Worm (Caenorhabditis elegans): ENCODE data around the gene F55E10.4.

DNA sequence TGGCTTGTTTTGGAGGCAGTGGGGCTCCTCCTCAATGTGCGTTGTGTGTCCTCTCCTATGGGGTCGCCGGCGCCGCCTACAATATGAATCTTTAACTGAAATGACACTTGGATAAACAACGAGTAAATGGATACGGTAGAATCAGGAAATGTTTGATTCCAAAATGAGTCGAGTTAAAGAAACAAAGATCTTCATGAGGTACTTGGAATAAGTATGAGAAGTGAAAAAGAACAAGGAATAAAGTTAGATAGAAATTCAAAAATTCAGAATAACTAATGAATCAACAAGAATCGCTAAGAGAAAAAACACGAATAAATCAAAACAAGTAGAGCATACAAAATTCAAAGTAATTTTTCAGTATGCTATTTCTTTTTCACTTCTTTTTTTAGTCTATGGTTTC is 23.3 kb upstream of the F55E10.4 start, which contains the start of gene npr-28:
- TF ChIP-seq ceh-45 (GFP tag; IDR thresholded peaks at IDR 0.05): no peak
- no peak for TF ChIP-seq pqm-1 (tag; optimal IDR thresholded peaks at IDR 0.05)
- TF ChIP-seq hlh-8 (tag; optimal IDR thresholded peaks at IDR 0.05): no peak
